Fruit fly (Drosophila melanogaster) whole organism, wandering third instar larva: Measurements from ENCODE around the gene Myo61F.

Source experiments
- Dfd ChIP-seq: fragments of >200 bp; optimal IDR thresholded peaks from 2 replicates; lab custom pipeline; 2017; ENCODE audit warnings: missing biosample characterization, missing genetic modification characterization
- GATAd ChIP-seq: sonication (Bioruptor generic); optimal IDR thresholded peaks from 2 replicates; lab custom pipeline; 2016; ENCODE audit warnings: missing biosample characterization, missing genetic modification characterization
- Hr78 ChIP-seq: fragments of >200 bp; optimal IDR thresholded peaks from 2 replicates; lab custom pipeline; 2017; ENCODE audit warnings: missing biosample characterization, missing genetic modification characterization
- br ChIP-seq: fragments of 200-800 bp; sonication (Bioruptor generic); optimal IDR thresholded peaks from 2 replicates; lab custom pipeline; 2016; ENCODE audit warnings: missing biosample characterization, missing genetic modification characterization
- psq ChIP-seq: fragments of 200-800 bp; sonication (Bioruptor generic); optimal IDR thresholded peaks from 3 replicates; lab custom pipeline; 2017; ENCODE audit warnings: missing biosample characterization, mild to moderate bottlenecking, missing genetic modification characterization, moderate library complexity

dm6 chr3L:1280890-1281622 is 37.2 kb upstream of the Myo61F start:
- no peak for TF ChIP-seq Hr78 (GFP tag; lab: Kevin White, UChicago)
- no peak for TF ChIP-seq br (GFP tag; lab: Kevin White, UChicago)
- no peak for TF ChIP-seq GATAd
- no peak for TF ChIP-seq Dfd (GFP tag; lab: Kevin White, UChicago)
- no peak for TF ChIP-seq psq (GFP tag; lab: Kevin White, UChicago)
